Worm (Caenorhabditis elegans) whole organism, L1 larva: ENCODE data around the gene pcca-1.
A peak's percentile ranks its signal among the peaks of the same experiment; 100 is the strongest.

Experiments
- aly-2 ChIP-seq: fragments of 150-350 bp; optimal IDR thresholded peaks from 2 replicates; lab custom pipeline; 2014; ENCODE audit warnings: missing biosample characterization, missing genetic modification characterization
- blmp-1 ChIP-seq: fragments of 150-350 bp; optimal IDR thresholded peaks from 2 replicates; lab custom pipeline; 2014; ENCODE audit warnings: missing biosample characterization, missing genetic modification characterization
- ceh-82 ChIP-seq, 3 experiments: fragments of 150-350 bp in 1 of 3; sonication (generic microtip) in 2 of 3; optimal IDR thresholded peaks; 2 replicates each; lab custom pipeline; 2014 to 2017; ENCODE audit warnings: missing biosample characterization in 3 of 3, missing genetic modification characterization in 3 of 3
- nhr-71 ChIP-seq: sonication (generic microtip); optimal IDR thresholded peaks from 2 replicates; lab custom pipeline; 2016; ENCODE audit warnings: mild to moderate bottlenecking, missing genetic modification characterization, moderate library complexity, missing compliant biosample characterization
- nhr-90 ChIP-seq: sonication (generic microtip); optimal IDR thresholded peaks from 2 replicates; lab custom pipeline; 2016; ENCODE audit warnings: mild to moderate bottlenecking, missing genetic modification characterization, missing compliant biosample characterization; ENCODE audit not compliant: poor library complexity
- pax-3 ChIP-seq: fragments of 200-800 bp; sonication (Bioruptor generic); optimal IDR thresholded peaks from 2 replicates; lab custom pipeline; 2018; ENCODE audit warnings: mild to moderate bottlenecking, missing genetic modification characterization, moderate library complexity, missing compliant biosample characterization
- snpc-4 ChIP-seq: fragments of 150-350 bp; optimal IDR thresholded peaks from 2 replicates; lab custom pipeline; 2014; ENCODE audit warnings: missing biosample characterization, missing genetic modification characterization

- TF ChIP-seq blmp-1 (tag; lab: Kevin White, UChicago): peak; percentile 17
- TF ChIP-seq pax-3 (tag; lab: Kevin White, UChicago): no peak
- TF ChIP-seq nhr-90 (tag; lab: Kevin White, UChicago): peak; percentile 51
- no peak for TF ChIP-seq snpc-4 (tag; lab: Kevin White, UChicago)
- TF ChIP-seq nhr-71 (tag; lab: Kevin White, UChicago): peak; percentile 26
- no peak for TF ChIP-seq ceh-82 (tag; optimal IDR thresholded peaks at IDR 0.05; lab: Kevin White, UChicago)
- TF ChIP-seq aly-2: no peak
Measured at ce11 chrX:7680545-7681330, 20.0 kb upstream of the pcca-1 start, which contains the start of gene stn-2.
